Worm (Caenorhabditis elegans) whole organism, late embryonic: ENCODE data around the gene brc-2.

Experiments used
- K09A11.1 ChIP-seq: sonication (generic microtip); optimal IDR thresholded peaks from 2 replicates; lab custom pipeline; 2017; ENCODE audit warnings: antibody characterized with exemption, mild to moderate bottlenecking, missing genetic modification characterization, missing compliant biosample characterization; ENCODE audit not compliant: insufficient read depth
- ceh-2 ChIP-seq: sonication (generic microtip); optimal IDR thresholded peaks from 2 replicates; lab custom pipeline; 2016; ENCODE audit warnings: missing genotype, missing genetic modification characterization, missing compliant biosample characterization
- dve-1 ChIP-seq: sonication (generic microtip); optimal IDR thresholded peaks from 2 replicates; lab custom pipeline; 2017; ENCODE audit warnings: antibody characterized with exemption, mild to moderate bottlenecking, missing genetic modification characterization, missing compliant biosample characterization
- fax-1 ChIP-seq: sonication (generic microtip); optimal IDR thresholded peaks from 2 replicates; lab custom pipeline; 2016; ENCODE audit warnings: missing genotype, missing genetic modification characterization, missing compliant biosample characterization
- lim-6 ChIP-seq: sonication (generic microtip); optimal IDR thresholded peaks from 2 replicates; lab custom pipeline; 2016; ENCODE audit warnings: missing genetic modification characterization, missing compliant biosample characterization
- nfya-1 ChIP-seq: sonication (generic microtip); optimal IDR thresholded peaks from 2 replicates; lab custom pipeline; 2017; ENCODE audit warnings: missing genetic modification characterization, mild to moderate bottlenecking, missing compliant biosample characterization, antibody characterized with exemption, moderate library complexity
- nhr-11 ChIP-seq: fragments of 150-350 bp; optimal IDR thresholded peaks from 2 replicates; lab custom pipeline; 2014; ENCODE audit warnings: missing biosample characterization, missing genetic modification characterization
- pha-2 ChIP-seq: sonication (generic microtip); optimal IDR thresholded peaks from 2 replicates; lab custom pipeline; 2017; ENCODE audit warnings: mild to moderate bottlenecking, missing genetic modification characterization, missing compliant biosample characterization
- pqm-1 ChIP-seq: sonication (generic microtip); optimal IDR thresholded peaks from 2 replicates; lab custom pipeline; 2016; ENCODE audit warnings: missing genetic modification characterization, missing compliant biosample characterization
- unc-55 ChIP-seq: sonication (generic microtip); optimal IDR thresholded peaks from 2 replicates; lab custom pipeline; 2017; ENCODE audit warnings: missing biosample characterization, missing genetic modification reagents, missing genetic modification characterization

ce11 chrIII:6935269-6936017 lies 32.5 kb upstream of the brc-2 start, which contains the start of the genes F57B9.8 and coq-2:
- no peak for TF ChIP-seq lim-6 (tag; lab: Kevin White, UChicago)
- TF ChIP-seq nfya-1 (tag; lab: Kevin White, UChicago), result no peak
- no peak for TF ChIP-seq ceh-2 (tag; lab: Kevin White, UChicago)
- TF ChIP-seq nhr-11 (tag; lab: Kevin White, UChicago), result no peak
- no peak for TF ChIP-seq unc-55
- TF ChIP-seq fax-1 (tag; lab: Kevin White, UChicago), result no peak
- no peak for TF ChIP-seq dve-1 (tag; lab: Kevin White, UChicago)
- TF ChIP-seq pha-2 (tag; lab: Kevin White, UChicago), result no peak
- no peak for TF ChIP-seq K09A11.1 (tag; lab: Kevin White, UChicago)
- no peak for TF ChIP-seq pqm-1 (tag; lab: Kevin White, UChicago)
